Worm (Caenorhabditis elegans) whole organism, young adult: Measurements from ENCODE around the gene nhx-9.

Experiments used
- B0019.2 ChIP-seq: fragments of 200-800 bp; sonication (Bioruptor generic); conservative IDR thresholded peaks from 2 replicates; pipeline ENCODE4 v1.3.6; 2022; ENCODE audit warnings: missing genetic modification reagents, missing genetic modification characterization, missing compliant biosample characterization
- C06A6.2 ChIP-seq: fragments of 200-800 bp; sonication (Bioruptor generic); conservative IDR thresholded peaks from 2 replicates; pipeline ENCODE4 v1.3.6; 2022; ENCODE audit warnings: missing genetic modification characterization, missing compliant biosample characterization
- F49E8.2 ChIP-seq: sonication (generic microtip); optimal IDR thresholded peaks from 3 replicates; lab custom pipeline; 2017; ENCODE audit warnings: missing genetic modification characterization, mild to moderate bottlenecking, missing compliant biosample characterization, antibody characterized with exemption, moderate library complexity; ENCODE audit not compliant: insufficient read depth
- Y53F4B.3 ChIP-seq: fragments of 200-800 bp; sonication (Bioruptor generic); IDR thresholded peaks from 2 replicates; pipeline ENCODE4 v1.3.6; 2022; ENCODE audit warnings: missing genetic modification reagents, missing genetic modification characterization, missing compliant biosample characterization
- Y67H2A.10 ChIP-seq: fragments of 200-800 bp; sonication (Bioruptor generic); conservative IDR thresholded peaks from 2 replicates; pipeline ENCODE4 v1.3.6; 2022; ENCODE audit warnings: missing genetic modification reagents, missing genetic modification characterization, missing compliant biosample characterization
- akir-1 ChIP-seq: fragments of 200-800 bp; sonication (Bioruptor generic); optimal IDR thresholded peaks from 2 replicates; lab custom pipeline; 2018; ENCODE audit warnings: mild to moderate bottlenecking, missing genetic modification characterization, moderate library complexity, missing compliant biosample characterization
- aptf-2 ChIP-seq: fragments of 200-800 bp; sonication (Bioruptor generic); conservative IDR thresholded peaks from 2 replicates; pipeline ENCODE4 v1.3.6; 2022; ENCODE audit warnings: missing genetic modification reagents, missing genetic modification characterization, missing compliant biosample characterization
- atf-7 ChIP-seq: sonication (generic microtip); optimal IDR thresholded peaks from 2 replicates; lab custom pipeline; 2017; ENCODE audit warnings: mild to moderate bottlenecking, missing genetic modification characterization, missing compliant biosample characterization
- attf-5 ChIP-seq: fragments of 200-800 bp; sonication (Bioruptor generic); optimal IDR thresholded peaks from 2 replicates; lab custom pipeline; 2018; ENCODE audit warnings: mild to moderate bottlenecking, missing genetic modification characterization, missing compliant biosample characterization
- attf-6 ChIP-seq: fragments of 200-800 bp; sonication (Bioruptor generic); IDR thresholded peaks from 2 replicates; pipeline ENCODE4 v1.3.6; 2022; ENCODE audit warnings: missing genetic modification reagents, missing genetic modification characterization, missing compliant biosample characterization
- ccch-3 ChIP-seq: fragments of 200-800 bp; sonication (Bioruptor generic); optimal IDR thresholded peaks from 2 replicates; lab custom pipeline; 2018; ENCODE audit warnings: mild to moderate bottlenecking, missing genetic modification characterization, missing compliant biosample characterization
- ceh-27 ChIP-seq: fragments of 200-800 bp; sonication (Bioruptor generic); optimal IDR thresholded peaks from 2 replicates; lab custom pipeline; 2018; ENCODE audit warnings: mild to moderate bottlenecking, missing genetic modification characterization, moderate library complexity, missing compliant biosample characterization
- ceh-40 ChIP-seq: fragments of 200-800 bp; sonication (Bioruptor generic); IDR thresholded peaks from 2 replicates; pipeline ENCODE4 v1.3.6; 2022; ENCODE audit warnings: missing genetic modification characterization, missing compliant biosample characterization
- ceh-79 ChIP-seq: sonication (generic microtip); optimal IDR thresholded peaks from 2 replicates; lab custom pipeline; 2017; ENCODE audit warnings: mild to moderate bottlenecking, missing genetic modification characterization, missing compliant biosample characterization
- egl-18 ChIP-seq: fragments of 200-800 bp; sonication (Bioruptor generic); IDR thresholded peaks from 2 replicates; pipeline ENCODE4 v1.3.6; 2022; ENCODE audit warnings: missing genetic modification reagents, missing genetic modification characterization, missing compliant biosample characterization
- egl-44 ChIP-seq: fragments of 200-800 bp; sonication (Bioruptor generic); IDR thresholded peaks from 2 replicates; pipeline ENCODE4 v1.3.6; 2022; ENCODE audit warnings: missing genetic modification reagents, missing genetic modification characterization, missing compliant biosample characterization
- ets-4 ChIP-seq: fragments of 200-800 bp; sonication (Bioruptor generic); optimal IDR thresholded peaks from 2 replicates; lab custom pipeline; 2018; ENCODE audit warnings: mild to moderate bottlenecking, missing genetic modification characterization, missing compliant biosample characterization
- hrde-1 ChIP-seq: sonication (generic microtip); optimal IDR thresholded peaks from 2 replicates; lab custom pipeline; 2016; ENCODE audit warnings: missing genetic modification characterization, mild to moderate bottlenecking, missing compliant biosample characterization, moderate library complexity, missing genotype, missing genetic modification reagents, borderline replicate concordance
- let-526 ChIP-seq: fragments of 200-800 bp; sonication (Bioruptor generic); IDR thresholded peaks from 2 replicates; pipeline ENCODE4 v1.3.6; 2022; ENCODE audit warnings: missing genetic modification reagents, missing genetic modification characterization, missing compliant biosample characterization
- lsy-27 ChIP-seq: sonication (generic microtip); optimal IDR thresholded peaks from 2 replicates; lab custom pipeline; 2017; ENCODE audit warnings: missing genetic modification characterization, mild to moderate bottlenecking, missing compliant biosample characterization, antibody characterized with exemption, missing genotype, borderline replicate concordance; ENCODE audit not compliant: insufficient read depth
- madf-10 ChIP-seq: sonication (generic microtip); optimal IDR thresholded peaks from 2 replicates; lab custom pipeline; 2016; ENCODE audit warnings: mild to moderate bottlenecking, missing genetic modification characterization, missing compliant biosample characterization
- mes-4 ChIP-seq: sonication (generic microtip); optimal IDR thresholded peaks from 2 replicates; lab custom pipeline; 2016; ENCODE audit warnings: missing genotype, missing genetic modification characterization, missing compliant biosample characterization
- nfya-2 ChIP-seq: fragments of 200-800 bp; sonication (Bioruptor generic); IDR thresholded peaks from 2 replicates; pipeline ENCODE4 v1.3.6; 2022; ENCODE audit warnings: missing genetic modification reagents, missing genetic modification characterization, missing compliant biosample characterization
- nhr-120 ChIP-seq: fragments of 200-800 bp; sonication (Bioruptor generic); IDR thresholded peaks from 2 replicates; pipeline ENCODE4 v1.3.6; 2022; ENCODE audit warnings: missing genetic modification characterization, missing compliant biosample characterization
- nhr-27 ChIP-seq: fragments of 200-800 bp; sonication (Bioruptor generic); optimal IDR thresholded peaks from 2 replicates; lab custom pipeline; 2018; ENCODE audit warnings: mild to moderate bottlenecking, missing genetic modification characterization, moderate library complexity, missing compliant biosample characterization
- pha-4 ChIP-seq: fragments of 150-350 bp; sonication (generic microtip); optimal IDR thresholded peaks from 2 replicates; lab custom pipeline; 2014; ENCODE audit warnings: missing biosample characterization, missing genetic modification reagents, missing genetic modification characterization
- rpc-1 ChIP-seq, 2 experiments: fragments of 150-350 bp in 1 of 2; sonication (generic microtip) in 1 of 2; optimal IDR thresholded peaks; 2 replicates each; lab custom pipeline; 2014 to 2018; ENCODE audit warnings: missing biosample characterization in 1 of 2, missing genetic modification characterization in 1 of 2, missing genetic modification reagents in 1 of 2, missing genotype in 1 of 2
- sdz-38 ChIP-seq: sonication (generic microtip); optimal IDR thresholded peaks from 2 replicates; lab custom pipeline; 2016; ENCODE audit warnings: missing genotype, missing genetic modification characterization, missing compliant biosample characterization
- unc-62 ChIP-seq: fragments of 150-350 bp; optimal IDR thresholded peaks from 2 replicates; lab custom pipeline; 2014; ENCODE audit warnings: missing biosample characterization, missing genetic modification reagents, missing genetic modification characterization
- zim-3 ChIP-seq: sonication (generic microtip); optimal IDR thresholded peaks from 2 replicates; lab custom pipeline; 2017; ENCODE audit warnings: mild to moderate bottlenecking, missing genetic modification characterization, moderate library complexity, missing compliant biosample characterization
- ztf-26 ChIP-seq: sonication (generic microtip); optimal IDR thresholded peaks from 2 replicates; lab custom pipeline; 2017; ENCODE audit warnings: missing genetic modification characterization, missing compliant biosample characterization
- ztf-3 ChIP-seq: fragments of 200-800 bp; sonication (Bioruptor generic); optimal IDR thresholded peaks from 2 replicates; lab custom pipeline; 2018; ENCODE audit warnings: mild to moderate bottlenecking, missing genetic modification characterization, missing compliant biosample characterization

nhx-9 gene

ce11 chrIV:11930572-11930971, at the start of gene nhx-9:
TSS of gene nhx-9 (plus strand) at chrIV:11930872.
- TF ChIP-seq egl-18 (GFP tag; lab: Robert Waterston, UW): no peak
- no peak for TF ChIP-seq lsy-27 (tag; lab: Kevin White, UChicago)
- no peak for TF ChIP-seq rpc-1 (optimal IDR thresholded peaks at IDR 0.05; lab: Kevin White, UChicago)
- TF ChIP-seq rpc-1 (tag; optimal IDR thresholded peaks at IDR 0.05; lab: Kevin White, UChicago): no peak

ce11 chrIV:11882534-11882933, 48.1 kb upstream of the nhx-9 start:
- TF ChIP-seq pha-4: no peak
- no peak for TF ChIP-seq ccch-3
- no peak for TF ChIP-seq egl-44 (GFP tag; lab: Robert Waterston, UW)
- TF ChIP-seq aptf-2 (GFP tag; lab: Robert Waterston, UW): no peak
- no peak for TF ChIP-seq C06A6.2 (GFP tag; lab: Robert Waterston, UW)
- TF ChIP-seq ztf-3 (GFP tag; lab: Kevin White, UChicago): no peak
- TF ChIP-seq attf-6 (GFP tag; lab: Robert Waterston, UW): no peak
- no peak for TF ChIP-seq ceh-27 (GFP tag; lab: Kevin White, UChicago)

DNA sequence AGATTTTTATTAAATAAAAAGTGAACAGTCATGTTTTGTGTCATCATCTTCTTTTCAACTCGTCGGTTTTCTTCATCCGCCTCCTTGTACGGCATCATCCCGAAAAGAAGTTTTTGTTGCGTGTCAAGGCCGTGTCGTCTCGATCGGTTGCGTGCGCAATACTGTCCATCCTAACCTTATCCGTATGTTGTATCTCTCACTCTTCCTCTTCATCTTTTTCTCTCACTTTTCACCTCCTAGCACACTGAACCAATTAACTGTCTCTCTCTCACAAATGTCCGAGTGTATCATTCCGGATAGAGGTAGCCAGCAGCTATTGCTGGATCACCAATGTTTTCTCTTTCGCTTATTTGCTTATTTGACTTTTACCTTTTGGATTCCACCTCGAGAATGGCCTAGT, 47.2 kb upstream of the nhx-9 start:
- no peak for TF ChIP-seq ztf-26 (tag; lab: Kevin White, UChicago)
- TF ChIP-seq nhr-27: no peak
- TF ChIP-seq ceh-79 (tag; lab: Kevin White, UChicago): no peak
- no peak for TF ChIP-seq ceh-40
- TF ChIP-seq nfya-2 (GFP tag; lab: Robert Waterston, UW): no peak
- TF ChIP-seq let-526 (GFP tag; lab: Robert Waterston, UW): no peak
- no peak for TF ChIP-seq unc-62 (GFP tag; lab: Kevin White, UChicago)
- no peak for TF ChIP-seq hrde-1 (tag; lab: Kevin White, UChicago)
- TF ChIP-seq madf-10: no peak
- TF ChIP-seq sdz-38: no peak

DNA sequence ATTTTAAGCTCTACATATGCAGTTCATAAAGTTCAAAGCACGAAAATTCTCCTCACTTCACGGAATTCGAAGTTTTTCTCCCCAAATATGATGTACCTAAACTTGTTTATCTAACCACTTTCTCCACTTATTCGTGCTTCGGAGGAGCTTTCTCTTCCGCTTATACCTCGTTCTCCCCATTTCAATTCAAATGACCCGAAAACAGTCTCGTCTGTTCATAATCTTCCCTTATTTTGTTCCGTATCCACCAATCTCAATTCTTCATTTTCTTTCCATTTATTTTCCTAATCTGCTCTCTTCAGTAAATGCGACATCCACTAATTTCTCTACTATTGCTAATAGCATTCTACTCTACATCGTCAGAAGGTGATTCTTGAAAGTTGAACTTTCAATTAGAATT, 45.4 kb upstream of the nhx-9 start, which contains the start of gene let-653:
let-653 (plus strand) TSS at position 301 of the 400 bp plus-strand sequence.
- TF ChIP-seq atf-7 (tag; lab: Kevin White, UChicago) (no peak), Y53F4B.3 (GFP tag; lab: Robert Waterston, UW) (no peak), mes-4 (tag; lab: Kevin White, UChicago) (no peak)

DNA sequence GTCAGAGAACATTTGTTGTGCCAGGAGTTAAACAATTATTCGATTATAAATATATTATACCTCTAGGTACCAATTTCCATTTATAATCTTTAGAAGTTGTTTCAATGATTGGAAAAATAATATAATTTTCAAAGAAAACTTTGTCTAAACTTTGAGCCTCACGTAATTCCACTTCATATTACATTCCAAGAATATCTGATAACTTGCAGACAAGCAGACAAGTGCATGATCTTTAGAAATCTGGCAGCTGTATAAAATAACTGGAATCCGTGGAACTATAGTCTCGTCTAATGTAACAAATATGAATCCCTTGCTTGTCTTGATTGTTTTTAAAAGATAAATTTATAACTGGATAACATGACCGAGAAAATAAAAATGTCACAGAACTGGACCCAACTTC, 38.1 kb upstream of the nhx-9 start:
- TF ChIP-seq nhr-120 (GFP tag; lab: Robert Waterston, UW) (no peak), ets-4 (GFP tag; lab: Kevin White, UChicago) (no peak)

ce11 chrIV:11893336-11893735, 37.3 kb upstream of the nhx-9 start:
- TF ChIP-seq F49E8.2: no peak
- no peak for TF ChIP-seq zim-3 (tag; lab: Kevin White, UChicago)
- TF ChIP-seq akir-1 (GFP tag; lab: Kevin White, UChicago): no peak
- TF ChIP-seq B0019.2 (GFP tag; lab: Robert Waterston, UW): no peak
- no peak for TF ChIP-seq Y67H2A.10 (GFP tag; lab: Robert Waterston, UW)
- TF ChIP-seq attf-5: no peak
